Worm (Caenorhabditis elegans) whole organism, L4 larva: ENCODE measurements around the gene M163.22.

Experiments used
- ceh-82 ChIP-seq: sonication (generic microtip); optimal IDR thresholded peaks from 2 replicates; lab custom pipeline; 2017; ENCODE audit warnings: missing biosample characterization, missing genetic modification characterization
- dve-1 ChIP-seq: sonication (generic microtip); optimal IDR thresholded peaks from 2 replicates; lab custom pipeline; 2017; ENCODE audit warnings: antibody characterized with exemption, mild to moderate bottlenecking, missing genetic modification characterization, missing compliant biosample characterization; ENCODE audit not compliant: insufficient read depth
- egl-27 ChIP-seq: sonication (generic microtip); optimal IDR thresholded peaks from 3 replicates; lab custom pipeline; 2017; ENCODE audit warnings: missing biosample characterization, missing genetic modification reagents, missing genetic modification characterization
- lsy-2 ChIP-seq, 2 experiments: fragments of 150-350 bp in 1 of 2; sonication (generic microtip) in 1 of 2; optimal IDR thresholded peaks; 2 replicates each; lab custom pipeline; 2014 to 2017; ENCODE audit warnings: missing biosample characterization in 2 of 2, missing genetic modification characterization in 2 of 2
- mxl-3 ChIP-seq: fragments of 200-800 bp; sonication (Bioruptor generic); optimal IDR thresholded peaks from 2 replicates; lab custom pipeline; 2018; ENCODE audit warnings: mild to moderate bottlenecking, missing genetic modification characterization, missing compliant biosample characterization
- nhr-48 ChIP-seq: sonication (generic microtip); optimal IDR thresholded peaks from 2 replicates; lab custom pipeline; 2016; ENCODE audit warnings: mild to moderate bottlenecking, missing genetic modification characterization, missing compliant biosample characterization
- pqm-1 ChIP-seq: sonication (generic microtip); optimal IDR thresholded peaks from 2 replicates; lab custom pipeline; 2017; ENCODE audit warnings: missing biosample characterization, missing genetic modification characterization
- saeg-2 ChIP-seq: fragments of 200-800 bp; sonication (Bioruptor generic); IDR thresholded peaks from 2 replicates; pipeline ENCODE4 v1.3.6; 2022; ENCODE audit warnings: missing genetic modification reagents, missing genetic modification characterization, missing compliant biosample characterization
- snpc-1.2 ChIP-seq: fragments of 200-800 bp; sonication (Bioruptor generic); IDR thresholded peaks from 2 replicates; pipeline ENCODE4 v1.3.6; 2022; ENCODE audit warnings: missing genetic modification reagents, missing genetic modification characterization, missing compliant biosample characterization
- snpc-4 ChIP-seq: fragments of 150-350 bp; optimal IDR thresholded peaks from 2 replicates; lab custom pipeline; 2014; ENCODE audit warnings: missing biosample characterization, missing genetic modification characterization
- ztf-11 ChIP-seq: fragments of 150-350 bp; optimal IDR thresholded peaks from 2 replicates; lab custom pipeline; 2014; ENCODE audit warnings: missing biosample characterization, missing genetic modification characterization

ce11 chrX:14424186-14424585 lies 41.5 kb upstream of the M163.22 start:
- TF ChIP-seq nhr-48 (tag; lab: Kevin White, UChicago) (no peak), dve-1 (tag; lab: Kevin White, UChicago) (no peak), mxl-3 (GFP tag; lab: Kevin White, UChicago) (no peak), saeg-2 (no peak), ztf-11 (tag; lab: Kevin White, UChicago) (no peak), lsy-2 (tag; optimal IDR thresholded peaks at IDR 0.05; lab: Kevin White, UChicago) (no peak), snpc-1.2 (GFP tag; lab: Robert Waterston, UW) (no peak), pqm-1 (tag; lab: Kevin White, UChicago) (no peak), egl-27 (tag; lab: Kevin White, UChicago) (no peak), ceh-82 (tag; lab: Kevin White, UChicago) (no peak), snpc-4 (tag; lab: Kevin White, UChicago) (no peak)
